Fruit fly (Drosophila melanogaster): Measurements from ENCODE around the gene Sps2.

Gene Sps2

dm6 chr2L:10351130-10351529 lies 8.7 kb downstream of the Sps2 start:
- no peak for TF ChIP-seq noc (tag; optimal IDR thresholded peaks at IDR 0.05)

- TF ChIP-seq noc (tag; optimal IDR thresholded peaks at IDR 0.05), result no peak
Measured at dm6 chr2L:10353871-10354270, 11.5 kb downstream of the Sps2 start, which contains the start of gene CG34367. Gene CG34367 (minus strand): TSS chr2L:10353905.

- TF ChIP-seq noc (tag; optimal IDR thresholded peaks at IDR 0.05), result no peak
Measured at dm6 chr2L:10356508-10356907, 14.1 kb downstream of the Sps2 start, which contains the start of the genes CtsL4 and ClpP. Gene CtsL4 (minus strand): TSS chr2L:10356597. Gene ClpP (plus strand): TSS chr2L:10356795.

DNA sequence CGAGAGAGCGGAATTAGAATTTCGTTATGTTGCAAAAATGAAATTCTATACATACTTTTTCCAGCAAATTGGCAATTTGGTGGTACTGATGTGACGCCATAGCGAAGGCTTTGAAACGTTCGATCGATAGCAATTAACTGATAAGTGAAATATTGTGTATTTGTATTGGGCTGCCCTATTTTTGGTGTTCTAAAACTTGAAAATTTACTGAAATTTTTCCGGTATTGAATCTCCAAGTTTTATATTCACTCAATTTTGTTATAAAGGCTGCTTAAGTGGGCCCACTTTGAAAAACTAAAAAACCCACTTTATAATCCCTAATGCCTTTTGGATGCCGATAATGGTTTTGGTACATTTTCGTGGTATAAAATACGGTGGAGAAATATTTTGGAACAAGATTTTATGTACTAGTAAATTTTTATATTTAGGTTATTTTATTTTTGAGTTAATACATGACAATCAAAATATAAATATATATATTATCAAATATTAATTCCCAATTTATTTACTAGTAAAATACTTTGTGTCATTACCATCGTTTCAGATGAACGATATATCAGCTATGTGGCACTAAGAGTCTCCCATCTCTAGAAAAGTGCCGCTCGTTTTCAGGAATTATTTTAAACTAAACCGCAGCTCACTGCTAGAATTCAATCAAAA lies 20.1 kb downstream of the Sps2 start, which contains the start of the genes Cand1 and pim:
Gene Cand1, minus strand, starts transcription at position 300 of the 660 bp plus-strand sequence.
Gene pim, plus strand, starts transcription at position 582 of the 660 bp plus-strand sequence.
- no peak for TF ChIP-seq noc (tag; optimal IDR thresholded peaks at IDR 0.05)

DNA sequence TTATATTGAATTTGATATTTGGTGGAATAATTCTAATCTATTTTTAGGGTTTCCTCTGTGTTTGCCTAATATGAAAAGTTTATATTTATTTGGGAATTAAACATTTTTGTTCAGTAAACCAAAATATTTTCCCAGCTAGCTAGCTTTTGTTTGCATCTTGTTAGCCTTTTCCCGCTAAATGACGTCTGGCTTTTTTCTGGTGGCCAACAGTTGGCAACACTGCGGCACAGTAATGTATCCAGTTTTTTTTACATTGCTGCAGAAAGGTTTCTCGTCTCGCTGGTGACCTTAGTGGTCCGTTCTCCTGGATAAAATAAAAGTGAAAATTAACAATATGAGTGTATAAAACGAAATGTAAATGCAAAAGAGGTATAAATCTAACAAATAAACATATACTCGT lies 21.8 kb downstream of the Sps2 start, which contains the start of gene lft:
Gene lft, plus strand, starts transcription at position 243 of the 400 bp plus-strand sequence.
- no peak for TF ChIP-seq noc (tag; optimal IDR thresholded peaks at IDR 0.05)

DNA sequence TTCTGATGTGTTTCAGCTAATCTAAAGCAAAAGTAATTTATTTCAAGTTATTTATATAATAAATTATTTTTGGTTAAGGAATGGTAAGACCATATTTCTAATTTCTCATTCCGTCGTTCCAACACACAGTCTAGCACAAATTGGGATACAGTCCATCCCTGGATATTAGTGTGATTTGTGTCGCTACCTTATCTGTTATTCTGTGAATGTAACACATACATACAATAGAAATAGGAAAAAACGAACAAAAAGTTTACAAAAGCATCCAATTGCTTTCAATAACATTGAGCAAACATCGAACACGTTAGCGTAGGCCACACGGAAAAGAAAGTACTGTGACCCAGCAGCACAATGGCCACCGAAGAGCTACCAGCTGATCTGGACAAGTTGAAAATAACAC lies 24.1 kb downstream of the Sps2 start, which contains the start of gene CG5056:
Gene CG5056, plus strand, starts transcription at position 168 of the 400 bp plus-strand sequence.
- TF ChIP-seq noc (tag; optimal IDR thresholded peaks at IDR 0.05), result no peak

DNA sequence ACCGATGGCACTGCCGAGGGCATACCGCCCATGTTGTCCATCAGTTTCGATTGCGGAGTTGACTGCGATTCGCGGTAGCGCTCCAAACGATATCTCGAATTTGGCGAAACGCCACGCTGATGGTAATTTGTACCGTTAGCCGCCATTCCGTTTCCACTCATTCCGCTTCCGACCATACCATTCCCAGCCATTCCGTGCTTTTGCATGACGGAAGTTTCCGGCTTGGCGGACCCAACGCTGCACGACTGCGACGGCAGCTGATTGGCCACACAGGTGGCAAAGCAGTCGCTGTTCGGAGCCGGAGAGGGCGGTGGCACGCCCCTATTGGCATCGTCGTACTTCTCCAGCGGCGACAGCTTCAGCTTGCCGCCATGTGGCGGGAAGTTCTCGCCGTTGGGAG lies 29.9 kb downstream of the Sps2 start:
- TF ChIP-seq noc (tag; optimal IDR thresholded peaks at IDR 0.05), result no peak

DNA sequence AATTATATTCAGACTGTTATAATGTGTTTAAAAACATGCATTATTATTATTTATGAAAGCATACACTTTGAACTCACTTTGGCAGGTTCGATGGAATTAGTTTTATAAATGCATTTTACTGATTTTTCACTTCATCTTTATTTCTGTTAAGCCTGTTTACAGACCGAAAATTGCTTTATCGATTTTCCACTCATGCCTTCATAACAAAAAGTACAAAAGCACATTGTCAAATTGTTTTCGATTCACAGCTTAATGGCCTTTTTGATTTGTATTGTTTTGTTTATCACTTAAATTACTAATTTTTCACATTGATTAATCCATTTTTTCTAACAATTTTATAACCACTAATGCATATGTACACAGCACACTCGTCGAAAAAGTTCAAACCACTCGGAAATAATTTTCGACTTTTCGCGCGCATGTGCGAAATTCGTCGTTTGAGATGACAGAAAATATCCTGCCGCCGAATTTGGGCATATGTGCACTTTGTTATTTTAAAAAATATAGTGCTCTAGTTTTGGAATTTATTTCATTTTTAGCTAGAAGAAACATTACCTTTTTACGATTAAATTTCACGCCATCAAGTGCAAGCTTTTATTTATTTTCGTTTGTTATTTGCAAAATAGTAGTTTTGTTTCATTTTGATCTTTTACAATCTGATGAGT lies 31.3 kb downstream of the Sps2 start, which contains the start of gene rho-5:
Gene rho-5, minus strand, starts transcription at position 296 of the 665 bp plus-strand sequence.
- no peak for TF ChIP-seq noc (tag; optimal IDR thresholded peaks at IDR 0.05)

dm6 chr2L:10375464-10376236 lies 33.3 kb downstream of the Sps2 start, which contains the start of the genes CG33303 and dpr19:
Gene CG33303 (minus strand): TSS chr2L:10375757.
Gene dpr19 (plus strand): TSS chr2L:10376168.
- peak; percentile 11 for TF ChIP-seq noc (tag; optimal IDR thresholded peaks at IDR 0.05)

dm6 chr2L:10376276-10376675 lies 33.9 kb downstream of the Sps2 start:
- no peak for TF ChIP-seq noc (tag; optimal IDR thresholded peaks at IDR 0.05)

- no peak for TF ChIP-seq noc (tag; optimal IDR thresholded peaks at IDR 0.05)
Measured at dm6 chr2L:10378631-10379030, 36.2 kb downstream of the Sps2 start.

dm6 chr2L:10379865-10380264 lies 37.5 kb downstream of the Sps2 start, which contains the start of gene gny:
Gene gny (plus strand): TSS chr2L:10380103.
- no peak for TF ChIP-seq noc (tag; optimal IDR thresholded peaks at IDR 0.05)

- peak; percentile 97 for TF ChIP-seq noc (tag; optimal IDR thresholded peaks at IDR 0.05)
Measured at dm6 chr2L:10381890-10382450, 39.6 kb downstream of the Sps2 start, which contains the start of gene CG5096. Gene CG5096 (plus strand): TSS chr2L:10382263.

dm6 chr2L:10386208-10386805 lies 43.9 kb downstream of the Sps2 start, which contains the start of the genes Cdk1 and mRpS7:
Gene Cdk1 (minus strand): TSS chr2L:10386262.
Gene mRpS7 (plus strand): TSS chr2L:10386662.
- peak; percentile 53 for TF ChIP-seq noc (tag; optimal IDR thresholded peaks at IDR 0.05)

dm6 chr2L:10386824-10387223 lies 44.4 kb downstream of the Sps2 start:
- TF ChIP-seq noc (tag; optimal IDR thresholded peaks at IDR 0.05), result no peak
